Worm (Caenorhabditis elegans) whole organism, midembryonic: ENCODE measurements around the gene fbxa-67.

ENCODE experiments used
- T22C8.4 ChIP-seq: fragments of 200-800 bp; sonication (Bioruptor generic); IDR thresholded peaks from 2 replicates; pipeline ENCODE4 v1.3.6; 2022; ENCODE audit warnings: missing genetic modification characterization, missing compliant biosample characterization
- cog-1 ChIP-seq: sonication (generic microtip); optimal IDR thresholded peaks from 2 replicates; lab custom pipeline; 2016; ENCODE audit warnings: missing genetic modification characterization, missing compliant biosample characterization
- tab-1 ChIP-seq: fragments of 200-800 bp; sonication (Bioruptor generic); IDR thresholded peaks from 2 replicates; pipeline ENCODE4 v1.3.6; 2022; ENCODE audit warnings: missing genetic modification characterization, missing compliant biosample characterization

ce11 chrIII:998855-999254 is 48.4 kb upstream of the fbxa-67 start:
- TF ChIP-seq cog-1: no peak
- peak; percentile 60 for TF ChIP-seq T22C8.4
- no peak for TF ChIP-seq tab-1 (GFP tag; lab: Robert Waterston, UW)
